Fruit fly (Drosophila melanogaster): ENCODE measurements around the gene Ski6.

Gene Ski6

dm6 chr2L:13222225-13222648, at the start of gene Ski6, which contains the start of gene CG16812 (continued):
- TF ChIP-seq CG11723 (GFP tag; optimal IDR thresholded peaks at IDR 0.05), result no peak
- TF ChIP-seq Side (GFP tag; optimal IDR thresholded peaks at IDR 0.05), result no peak
- TF ChIP-seq PHDP (tag; optimal IDR thresholded peaks at IDR 0.05), result no peak
- TF ChIP-seq abd-A (tag; optimal IDR thresholded peaks at IDR 0.05), result no peak
- TF ChIP-seq jumu (GFP tag; optimal IDR thresholded peaks at IDR 0.05), result no peak
- peak; percentile 52 for TF ChIP-seq oc (tag; optimal IDR thresholded peaks at IDR 0.05)
- TF ChIP-seq crol (GFP tag; IDR thresholded peaks at IDR 0.05), result no peak
- TF ChIP-seq Atf3 (GFP tag; optimal IDR thresholded peaks at IDR 0.05), result no peak
- 0 out of 2 replicates have a peak, but pooled peaks have one; percentile 26 for TF ChIP-seq CG11085 (GFP tag; IDR thresholded peaks at IDR 0.05)
- peak; percentile 78 for TF ChIP-seq CG9932 (GFP tag; IDR thresholded peaks at IDR 0.05)
- TF ChIP-seq NK7.1 (GFP tag; optimal IDR thresholded peaks at IDR 0.05), result no peak
- no peak for TF ChIP-seq HLH54F (GFP tag; optimal IDR thresholded peaks at IDR 0.05)
- TF ChIP-seq Neu2 (GFP tag; optimal IDR thresholded peaks at IDR 0.05; ENCODE audit: borderline replicate concordance), result no peak
- peak; percentile 30 for TF ChIP-seq Dip3 (GFP tag; optimal IDR thresholded peaks at IDR 0.05)
- peak in 1 of 3 experiments; percentile 71 for TF ChIP-seq lola (GFP tag; optimal IDR thresholded peaks at IDR 0.05)
- no peak for TF ChIP-seq CG4730 (GFP tag; IDR thresholded peaks at IDR 0.05)
- TF ChIP-seq CG31224 (GFP tag; IDR thresholded peaks at IDR 0.05), result 0 out of 2 replicates have a peak, but pooled peaks have one; percentile 10
- TF ChIP-seq chm (GFP tag; IDR thresholded peaks at IDR 0.05), result no peak
- TF ChIP-seq trh (GFP tag; optimal IDR thresholded peaks at IDR 0.05), result peak; percentile 36
- no peak for TF ChIP-seq ara (GFP tag; IDR thresholded peaks at IDR 0.05)
- TF ChIP-seq Xbp1 (GFP tag; optimal IDR thresholded peaks at IDR 0.05), result peak; percentile 74
- peak; percentile 81 for TF ChIP-seq CG30020 (tag; optimal IDR thresholded peaks at IDR 0.05)
- peak; percentile 78 for TF ChIP-seq CG17359 (tag; optimal IDR thresholded peaks at IDR 0.05)
- TF ChIP-seq tgo (GFP tag; IDR thresholded peaks at IDR 0.05), result peak; percentile 58; the same call in 2 of the 3 replicates
- peak; percentile 61 for TF ChIP-seq unc-4 (GFP tag; IDR thresholded peaks at IDR 0.05; ENCODE audit: partially characterized antibody)
- TF ChIP-seq CG9437 (GFP tag; optimal IDR thresholded peaks at IDR 0.05), result no peak
- TF ChIP-seq bsh (GFP tag; optimal IDR thresholded peaks at IDR 0.05), result peak in 1 of 2 experiments; percentile 79
- TF ChIP-seq CG3281 (GFP tag; optimal IDR thresholded peaks at IDR 0.05), result no peak
- TF ChIP-seq CG15696 (tag; optimal IDR thresholded peaks at IDR 0.05), result peak; percentile 73
- peak; percentile 60; the same call in 1 of the 2 replicates for TF ChIP-seq MBD-R2 (GFP tag; IDR thresholded peaks at IDR 0.05)
- TF ChIP-seq CG1233 (GFP tag; optimal IDR thresholded peaks at IDR 0.05), result peak; percentile 25
- TF ChIP-seq Hr39 (optimal IDR thresholded peaks at IDR 0.05), result no peak
- peak; percentile 43 for TF ChIP-seq CG2202 (tag; optimal IDR thresholded peaks at IDR 0.05)
- no peak for TF ChIP-seq kni (GFP tag; optimal IDR thresholded peaks at IDR 0.05)
- TF ChIP-seq Myb (GFP tag; optimal IDR thresholded peaks at IDR 0.05), result no peak
- TF ChIP-seq Kr (GFP tag; optimal IDR thresholded peaks at IDR 0.05), result no peak
- peak; percentile 34 for TF ChIP-seq CG3407 (GFP tag; optimal IDR thresholded peaks at IDR 0.05)
- no peak for TF ChIP-seq luna (GFP tag; optimal IDR thresholded peaks at IDR 0.05)
- peak in 1 of 3 experiments; percentile 8 for TF ChIP-seq Stat92E (GFP tag; optimal IDR thresholded peaks at IDR 0.05)
- no peak for TF ChIP-seq repo (GFP tag; optimal IDR thresholded peaks at IDR 0.05)
- TF ChIP-seq CG12942 (GFP tag; optimal IDR thresholded peaks at IDR 0.05), result peak; percentile 60
- TF ChIP-seq Hmx (GFP tag; optimal IDR thresholded peaks at IDR 0.05), result peak; percentile 35
- TF ChIP-seq CG10274 (GFP tag; optimal IDR thresholded peaks at IDR 0.05), result no peak
- TF ChIP-seq prd (optimal IDR thresholded peaks at IDR 0.05), result no peak
- peak; percentile 76 for TF ChIP-seq prd (GFP tag; IDR thresholded peaks at IDR 0.05)
- no peak for TF ChIP-seq Sox100B (GFP tag; optimal IDR thresholded peaks at IDR 0.05)
- peak; percentile 83 for TF ChIP-seq CG32532 (GFP tag; IDR thresholded peaks at IDR 0.05)
- peak; percentile 28 for TF ChIP-seq HHEX (GFP tag; optimal IDR thresholded peaks at IDR 0.05)
- peak; percentile 89 for TF ChIP-seq gem (tag; optimal IDR thresholded peaks at IDR 0.05)
- peak; percentile 64 for TF ChIP-seq HLH3B (GFP tag; IDR thresholded peaks at IDR 0.05)
- TF ChIP-seq Blimp-1 (GFP tag; optimal IDR thresholded peaks at IDR 0.05), result no peak

Measured in whole organism, embryonic.